Worm (Caenorhabditis elegans) whole organism, L4 larva: ENCODE data around the gene bath-29.
A peak's percentile ranks its signal among the peaks of the same experiment; 100 is the strongest.

Experiments used
- fkh-10 ChIP-seq: fragments of 150-350 bp; optimal IDR thresholded peaks from 2 replicates; lab custom pipeline; 2014; ENCODE audit warnings: missing biosample characterization, missing genetic modification reagents, missing genetic modification characterization
- nhr-11 ChIP-seq: fragments of 150-350 bp; optimal IDR thresholded peaks from 2 replicates; lab custom pipeline; 2014; ENCODE audit warnings: missing biosample characterization, missing genetic modification characterization
- nhr-237 ChIP-seq: sonication (generic microtip); optimal IDR thresholded peaks from 2 replicates; lab custom pipeline; 2017; ENCODE audit warnings: missing biosample characterization, missing genetic modification characterization
- nhr-77 ChIP-seq: fragments of 150-350 bp; optimal IDR thresholded peaks from 2 replicates; lab custom pipeline; 2014; ENCODE audit warnings: missing biosample characterization, missing genetic modification characterization
- pqm-1 ChIP-seq: sonication (generic microtip); optimal IDR thresholded peaks from 2 replicates; lab custom pipeline; 2017; ENCODE audit warnings: missing biosample characterization, missing genetic modification characterization

DNA sequence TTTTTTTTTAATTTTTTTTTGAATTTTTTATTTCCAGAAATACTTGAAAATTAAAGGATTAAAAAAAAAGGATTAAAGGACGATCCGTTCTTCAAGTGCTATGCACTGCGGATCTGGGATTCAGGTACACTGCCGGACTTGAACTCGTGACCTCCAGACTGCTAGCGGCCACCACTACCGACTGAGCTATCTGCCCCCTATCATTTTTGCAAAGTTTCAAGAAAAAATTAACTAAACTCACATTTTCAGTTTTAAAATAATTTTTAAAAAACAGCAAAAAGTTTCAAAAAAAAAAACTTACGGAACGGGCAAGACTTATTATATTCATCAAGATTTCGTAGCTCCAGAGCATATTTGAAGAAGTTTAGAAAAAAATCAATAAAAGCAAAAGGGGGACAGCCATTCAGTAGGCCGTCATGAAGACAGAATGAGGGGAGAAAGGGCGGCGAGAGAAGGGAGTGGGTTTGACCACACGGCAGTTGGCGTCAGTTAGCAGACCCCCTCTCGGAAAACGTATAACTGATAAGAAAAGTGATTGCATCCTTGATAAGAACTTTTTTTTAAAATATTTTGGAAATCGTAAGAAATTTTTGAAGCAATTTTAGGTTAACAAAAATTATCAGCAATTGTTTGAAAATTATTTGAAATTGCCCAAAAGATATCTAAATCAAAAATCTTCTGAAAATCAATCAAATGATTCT is 37.3 kb upstream of the bath-29 start:
- TF ChIP-seq pqm-1 (peak; percentile 56), fkh-10 (GFP tag; lab: Kevin White, UChicago) (no peak), nhr-77 (tag; lab: Kevin White, UChicago) (no peak), nhr-237 (tag; lab: Kevin White, UChicago) (no peak), nhr-11 (no peak)
